Worm (Caenorhabditis elegans) whole organism, young adult: Measurements from ENCODE around the gene nas-28.

Source experiments
- C06A6.2 ChIP-seq: fragments of 200-800 bp; sonication (Bioruptor generic); conservative IDR thresholded peaks from 2 replicates; pipeline ENCODE4 v1.3.6; 2022; ENCODE audit warnings: missing genetic modification characterization, missing compliant biosample characterization
- F57A8.1 ChIP-seq: fragments of 200-800 bp; sonication (Bioruptor generic); optimal IDR thresholded peaks from 2 replicates; lab custom pipeline; 2018; ENCODE audit warnings: mild to moderate bottlenecking, missing genetic modification characterization, moderate library complexity, missing compliant biosample characterization
- Y56A3A.18 ChIP-seq: fragments of 200-800 bp; sonication (Bioruptor generic); IDR thresholded peaks from 2 replicates; pipeline ENCODE4 v1.3.6; 2022; ENCODE audit warnings: missing genetic modification reagents, missing genetic modification characterization, missing compliant biosample characterization
- attf-3 ChIP-seq: fragments of 200-800 bp; sonication (Bioruptor generic); conservative IDR thresholded peaks from 2 replicates; pipeline ENCODE4 v1.3.6; 2022; ENCODE audit warnings: missing genetic modification reagents, missing genetic modification characterization, missing compliant biosample characterization
- him-1 ChIP-seq: sonication (generic microtip); optimal IDR thresholded peaks from 2 replicates; lab custom pipeline; 2016; ENCODE audit warnings: missing genotype, missing genetic modification reagents, missing genetic modification characterization, missing compliant biosample characterization
- hlh-26 ChIP-seq: fragments of 200-800 bp; sonication (Bioruptor generic); conservative IDR thresholded peaks from 2 replicates; pipeline ENCODE4 v1.3.6; 2022; ENCODE audit warnings: missing genetic modification reagents, missing genetic modification characterization, missing compliant biosample characterization
- lin-26 ChIP-seq: fragments of 200-800 bp; sonication (Bioruptor generic); IDR thresholded peaks from 2 replicates; pipeline ENCODE4 v1.3.6; 2022; ENCODE audit warnings: missing genetic modification reagents, missing genetic modification characterization, missing compliant biosample characterization
- lin-35 ChIP-seq, 3 experiments: fragments of 150-350 bp in 2 of 3; sonication (generic microtip) in 1 of 3; optimal IDR thresholded peaks; 2 replicates each; lab custom pipeline; 2014 to 2018; ENCODE audit warnings: missing biosample characterization in 3 of 3, missing genetic modification characterization in 3 of 3, missing genetic modification reagents in 3 of 3
- mxl-1 ChIP-seq: sonication (generic microtip); optimal IDR thresholded peaks from 2 replicates; lab custom pipeline; 2016; ENCODE audit warnings: missing genetic modification characterization, missing compliant biosample characterization
- snpc-4 ChIP-seq, 5 experiments: fragments of 150-350 bp in 1 of 5; sonication (generic microtip) in 4 of 5; optimal IDR thresholded peaks; 2 replicates each; lab custom pipeline; 2014 to 2018; ENCODE audit warnings: missing genetic modification characterization in 5 of 5, missing biosample characterization in 3 of 5, antibody characterized with exemption in 2 of 5, mild to moderate bottlenecking in 2 of 5, missing compliant biosample characterization in 2 of 5, missing genotype in 2 of 5, moderate library complexity in 2 of 5, missing genetic modification reagents in 1 of 5
- unc-130 ChIP-seq: sonication (generic microtip); optimal IDR thresholded peaks from 2 replicates; lab custom pipeline; 2016; ENCODE audit warnings: missing genetic modification reagents, missing genetic modification characterization, missing compliant biosample characterization
- zfh-2 ChIP-seq: fragments of 200-800 bp; sonication (Bioruptor generic); conservative IDR thresholded peaks from 2 replicates; pipeline ENCODE4 v1.3.6; 2022; ENCODE audit warnings: missing genetic modification reagents, missing genetic modification characterization, missing compliant biosample characterization

ce11 chrIII:6147903-6148302, 35.1 kb downstream of the nas-28 start, which contains the start of gene Y42G9A.2:
- TF ChIP-seq lin-35 (GFP tag; optimal IDR thresholded peaks at IDR 0.05; lab: Kevin White, UChicago) (no peak), C06A6.2 (GFP tag; lab: Robert Waterston, UW) (no peak), attf-3 (GFP tag; lab: Robert Waterston, UW) (no peak), Y56A3A.18 (GFP tag; lab: Robert Waterston, UW) (no peak), F57A8.1 (no peak), hlh-26 (GFP tag; lab: Robert Waterston, UW) (no peak), snpc-4 (GFP tag; optimal IDR thresholded peaks at IDR 0.05; lab: Kevin White, UChicago) (no peak), snpc-4 (tag; optimal IDR thresholded peaks at IDR 0.05; lab: Kevin White, UChicago) (no peak), lin-26 (GFP tag; lab: Robert Waterston, UW) (no peak), mxl-1 (no peak), unc-130 (GFP tag; lab: Kevin White, UChicago) (no peak), him-1 (tag; lab: Kevin White, UChicago) (no peak), zfh-2 (GFP tag; lab: Robert Waterston, UW) (no peak)
